Worm (Caenorhabditis elegans) whole organism, L1 larva: ENCODE results near the gene myo-5.

Experiments used
- C04F5.9 ChIP-seq: sonication (generic microtip); optimal IDR thresholded peaks from 2 replicates; lab custom pipeline; 2016; ENCODE audit warnings: missing genetic modification characterization, missing compliant biosample characterization
- F16B12.6 ChIP-seq: fragments of 150-350 bp; optimal IDR thresholded peaks from 2 replicates; lab custom pipeline; 2014; ENCODE audit warnings: missing biosample characterization, missing genetic modification characterization
- aha-1 ChIP-seq: fragments of 150-350 bp; optimal IDR thresholded peaks from 2 replicates; lab custom pipeline; 2014; ENCODE audit warnings: missing biosample characterization, missing genetic modification characterization
- alr-1 ChIP-seq: fragments of 200-800 bp; sonication (Bioruptor generic); optimal IDR thresholded peaks from 2 replicates; lab custom pipeline; 2018; ENCODE audit warnings: borderline replicate concordance, mild to moderate bottlenecking, missing genetic modification characterization, missing compliant biosample characterization
- aly-2 ChIP-seq: fragments of 150-350 bp; optimal IDR thresholded peaks from 2 replicates; lab custom pipeline; 2014; ENCODE audit warnings: missing biosample characterization, missing genetic modification characterization
- blmp-1 ChIP-seq: fragments of 150-350 bp; optimal IDR thresholded peaks from 2 replicates; lab custom pipeline; 2014; ENCODE audit warnings: missing biosample characterization, missing genetic modification characterization
- ceh-63 ChIP-seq: fragments of 200-800 bp; sonication (Bioruptor generic); optimal IDR thresholded peaks from 2 replicates; lab custom pipeline; 2018; ENCODE audit warnings: mild to moderate bottlenecking, missing genetic modification characterization, missing compliant biosample characterization
- ceh-82 ChIP-seq, 3 experiments: fragments of 150-350 bp in 1 of 3; sonication (generic microtip) in 2 of 3; optimal IDR thresholded peaks; 2 replicates each; lab custom pipeline; 2014 to 2017; ENCODE audit warnings: missing biosample characterization in 3 of 3, missing genetic modification characterization in 3 of 3
- ceh-90 ChIP-seq: sonication (generic microtip); optimal IDR thresholded peaks from 2 replicates; lab custom pipeline; 2016; ENCODE audit warnings: missing genetic modification characterization, missing compliant biosample characterization
- ces-1 ChIP-seq: fragments of 150-350 bp; optimal IDR thresholded peaks from 2 replicates; lab custom pipeline; 2014; ENCODE audit warnings: missing biosample characterization, missing genetic modification reagents, missing genetic modification characterization
- efl-3 ChIP-seq: fragments of 200-800 bp; sonication (Bioruptor generic); optimal IDR thresholded peaks from 2 replicates; lab custom pipeline; 2018; ENCODE audit warnings: mild to moderate bottlenecking, missing genetic modification characterization, missing compliant biosample characterization
- ets-5 ChIP-seq: fragments of 200-800 bp; sonication (Bioruptor generic); IDR thresholded peaks from 2 replicates; pipeline ENCODE4 v1.3.6; 2022; ENCODE audit warnings: missing genetic modification characterization, missing compliant biosample characterization
- fkh-4 ChIP-seq: sonication (generic microtip); optimal IDR thresholded peaks from 2 replicates; lab custom pipeline; 2016; ENCODE audit warnings: missing compliant biosample characterization, missing genetic modification characterization, borderline replicate concordance
- hlh-17 ChIP-seq: fragments of 200-800 bp; sonication (Bioruptor generic); optimal IDR thresholded peaks from 2 replicates; lab custom pipeline; 2018; ENCODE audit warnings: missing genetic modification characterization, mild to moderate bottlenecking, missing compliant biosample characterization, moderate library complexity, borderline replicate concordance
- hpl-2 ChIP-seq: fragments of 150-350 bp; optimal IDR thresholded peaks from 2 replicates; lab custom pipeline; 2014; ENCODE audit warnings: missing biosample characterization, missing genetic modification reagents, missing genetic modification characterization
- irx-1 ChIP-seq: sonication (generic microtip); optimal IDR thresholded peaks from 2 replicates; lab custom pipeline; 2016; ENCODE audit warnings: missing genetic modification characterization, missing compliant biosample characterization
- isw-1 ChIP-seq: fragments of 200-800 bp; sonication (Bioruptor generic); IDR thresholded peaks from 2 replicates; pipeline ENCODE4 v1.3.6; 2022; ENCODE audit warnings: missing genetic modification characterization, missing compliant biosample characterization
- jun-1 ChIP-seq: fragments of 150-350 bp; optimal IDR thresholded peaks from 2 replicates; lab custom pipeline; 2014; ENCODE audit warnings: missing biosample characterization, missing genetic modification reagents, missing genetic modification characterization
- lin-13 ChIP-seq: fragments of 150-350 bp; optimal IDR thresholded peaks from 2 replicates; lab custom pipeline; 2014; ENCODE audit warnings: missing biosample characterization, missing genetic modification reagents, missing genetic modification characterization
- lin-14 ChIP-seq: fragments of 200-800 bp; sonication (Bioruptor generic); optimal IDR thresholded peaks from 2 replicates; lab custom pipeline; 2018; ENCODE audit warnings: mild to moderate bottlenecking, missing genetic modification characterization, moderate library complexity, missing compliant biosample characterization
- lin-35 ChIP-seq, 2 experiments: fragments of 150-350 bp; optimal IDR thresholded peaks; 2 replicates each; lab custom pipeline; 2014; ENCODE audit warnings: missing biosample characterization in 2 of 2, missing genetic modification characterization in 2 of 2, missing genetic modification reagents in 2 of 2
- lin-39 ChIP-seq: fragments of 150-350 bp; optimal IDR thresholded peaks from 2 replicates; lab custom pipeline; 2014; ENCODE audit warnings: missing biosample characterization, missing genetic modification reagents, missing genetic modification characterization
- lir-3 ChIP-seq: sonication (generic microtip); optimal IDR thresholded peaks from 2 replicates; lab custom pipeline; 2016; ENCODE audit warnings: mild to moderate bottlenecking, missing genetic modification characterization, moderate library complexity, missing compliant biosample characterization; ENCODE audit not compliant: poor library complexity
- lsy-2 ChIP-seq, 2 experiments: fragments of 150-350 bp; optimal IDR thresholded peaks; 2 replicates each; lab custom pipeline; 2014; ENCODE audit warnings: missing biosample characterization in 2 of 2, missing genetic modification characterization in 2 of 2
- mab-9 ChIP-seq: fragments of 200-800 bp; sonication (Bioruptor generic); IDR thresholded peaks from 2 replicates; pipeline ENCODE4 v1.3.6; 2022; ENCODE audit warnings: missing genetic modification reagents, missing genetic modification characterization, missing compliant biosample characterization
- mdl-1 ChIP-seq, 2 experiments: fragments of 150-350 bp; optimal IDR thresholded peaks; 2 replicates each; lab custom pipeline; 2014 to 2017; ENCODE audit warnings: missing biosample characterization in 2 of 2, missing genetic modification characterization in 2 of 2, inconsistent platforms in 1 of 2
- mep-1 ChIP-seq: fragments of 150-350 bp; optimal IDR thresholded peaks from 2 replicates; lab custom pipeline; 2014; ENCODE audit warnings: missing biosample characterization, missing genetic modification characterization
- nhr-19 ChIP-seq: fragments of 200-800 bp; sonication (Bioruptor generic); conservative IDR thresholded peaks from 2 replicates; pipeline ENCODE4 v1.3.6; 2022; ENCODE audit warnings: missing genetic modification characterization, missing compliant biosample characterization
- nhr-20 ChIP-seq: sonication (generic microtip); optimal IDR thresholded peaks from 2 replicates; lab custom pipeline; 2016; ENCODE audit warnings: mild to moderate bottlenecking, missing genetic modification characterization, missing compliant biosample characterization
- nhr-237 ChIP-seq: fragments of 150-350 bp; optimal IDR thresholded peaks from 2 replicates; lab custom pipeline; 2014; ENCODE audit warnings: missing biosample characterization, missing genetic modification characterization
- nhr-28 ChIP-seq: fragments of 150-350 bp; optimal IDR thresholded peaks from 2 replicates; lab custom pipeline; 2014; ENCODE audit warnings: missing biosample characterization, missing genetic modification characterization
- nhr-47 ChIP-seq: sonication (generic microtip); optimal IDR thresholded peaks from 2 replicates; lab custom pipeline; 2016; ENCODE audit warnings: mild to moderate bottlenecking, missing genetic modification characterization, moderate library complexity, missing compliant biosample characterization
- nhr-84 ChIP-seq: sonication (generic microtip); optimal IDR thresholded peaks from 2 replicates; lab custom pipeline; 2017; ENCODE audit warnings: missing biosample characterization, missing genetic modification characterization
- pag-3 ChIP-seq: sonication (generic microtip); optimal IDR thresholded peaks from 2 replicates; lab custom pipeline; 2017; ENCODE audit warnings: missing genetic modification characterization, mild to moderate bottlenecking, missing compliant biosample characterization, antibody characterized with exemption, borderline replicate concordance; ENCODE audit not compliant: insufficient read depth
- snpc-4 ChIP-seq: fragments of 150-350 bp; optimal IDR thresholded peaks from 2 replicates; lab custom pipeline; 2014; ENCODE audit warnings: missing biosample characterization, missing genetic modification characterization
- sox-4 ChIP-seq: sonication (generic microtip); optimal IDR thresholded peaks from 2 replicates; lab custom pipeline; 2016; ENCODE audit warnings: missing genetic modification characterization, missing compliant biosample characterization
- sptf-1 ChIP-seq: fragments of 150-350 bp; optimal IDR thresholded peaks from 2 replicates; lab custom pipeline; 2014; ENCODE audit warnings: missing biosample characterization, missing genetic modification characterization
- tbx-2 ChIP-seq: sonication (generic microtip); optimal IDR thresholded peaks from 2 replicates; lab custom pipeline; 2016; ENCODE audit warnings: missing genetic modification characterization, missing compliant biosample characterization
- vab-15 ChIP-seq: sonication (generic microtip); optimal IDR thresholded peaks from 2 replicates; lab custom pipeline; 2017; ENCODE audit warnings: missing genotype, mild to moderate bottlenecking, missing genetic modification characterization, missing compliant biosample characterization
- xbp-1 ChIP-seq: sonication (generic microtip); optimal IDR thresholded peaks from 2 replicates; lab custom pipeline; 2016; ENCODE audit warnings: missing genetic modification characterization, missing compliant biosample characterization

The myo-5 gene

DNA sequence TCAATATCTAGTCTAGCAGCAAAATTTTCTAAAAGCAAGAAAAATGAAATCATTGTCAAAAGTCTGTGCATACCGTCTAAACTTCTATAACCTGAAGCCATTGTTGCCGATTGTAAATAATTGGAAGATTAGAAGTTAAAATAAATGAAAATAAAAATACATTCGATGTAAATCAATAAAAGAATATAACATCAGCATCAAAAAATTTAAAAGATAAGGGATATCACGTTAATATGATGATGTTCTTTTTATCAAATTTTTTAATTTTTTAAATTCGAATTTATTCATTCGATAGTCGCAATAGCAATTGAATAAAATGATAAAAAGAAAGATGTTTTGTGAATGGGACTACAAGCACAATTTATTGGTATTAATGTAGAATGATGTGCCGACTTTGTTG is 23.6 kb upstream of the myo-5 start, which contains the start of gene C09H5.7:
C09H5.7 (minus strand) TSS at position 101 of the 400 bp plus-strand sequence.
- no peak for TF ChIP-seq isw-1 (GFP tag; lab: Robert Waterston, UW)
- no peak for TF ChIP-seq C04F5.9
- no peak for TF ChIP-seq ces-1 (GFP tag; lab: Kevin White, UChicago)
- TF ChIP-seq aha-1 (tag; lab: Kevin White, UChicago): no peak
- TF ChIP-seq sox-4 (tag; lab: Kevin White, UChicago): no peak
- TF ChIP-seq lin-39 (tag; lab: Kevin White, UChicago): no peak
- no peak for TF ChIP-seq blmp-1 (tag; lab: Kevin White, UChicago)
- no peak for TF ChIP-seq mep-1
- TF ChIP-seq tbx-2: no peak
- TF ChIP-seq ceh-63 (GFP tag; lab: Kevin White, UChicago): no peak
- TF ChIP-seq mdl-1 (tag; optimal IDR thresholded peaks at IDR 0.05; lab: Kevin White, UChicago): no peak
- TF ChIP-seq nhr-19: no peak
- TF ChIP-seq lin-35 (GFP tag; optimal IDR thresholded peaks at IDR 0.05; lab: Kevin White, UChicago): no peak

DNA sequence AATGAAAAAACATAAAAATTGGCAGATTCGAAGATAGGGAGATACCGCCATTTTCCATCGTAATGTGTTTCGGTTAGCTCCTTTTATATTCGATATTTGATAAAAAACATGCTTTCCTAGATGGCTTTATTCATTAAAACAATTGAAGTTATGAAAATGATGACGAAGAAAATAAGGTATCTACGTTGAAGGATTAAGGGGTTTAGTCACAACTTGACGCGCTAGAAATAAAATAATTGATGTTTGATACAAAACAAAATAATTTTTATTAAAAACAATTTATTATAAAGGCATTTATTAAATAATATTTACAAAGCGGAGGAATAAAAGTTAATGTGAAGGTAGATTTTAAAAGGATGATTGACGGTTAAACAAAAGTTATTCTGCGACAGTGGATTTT is 18.2 kb upstream of the myo-5 start, which contains the start of gene str-130:
str-130 (minus strand) TSS at position 101 of the 400 bp plus-strand sequence.
- TF ChIP-seq snpc-4: no peak
- no peak for TF ChIP-seq lin-13 (GFP tag; lab: Kevin White, UChicago)
- no peak for TF ChIP-seq lsy-2 (tag; optimal IDR thresholded peaks at IDR 0.05; lab: Kevin White, UChicago)
- no peak for TF ChIP-seq alr-1 (tag; lab: Kevin White, UChicago)
- no peak for TF ChIP-seq nhr-20
- TF ChIP-seq ceh-90 (tag; lab: Kevin White, UChicago): no peak
- no peak for TF ChIP-seq hlh-17 (GFP tag; lab: Kevin White, UChicago)
- TF ChIP-seq nhr-237: no peak
- TF ChIP-seq ceh-63 (GFP tag; lab: Kevin White, UChicago): no peak
- no peak for TF ChIP-seq mab-9 (GFP tag; lab: Robert Waterston, UW)
- TF ChIP-seq pag-3 (tag; lab: Kevin White, UChicago): no peak
- TF ChIP-seq ceh-82 (tag; optimal IDR thresholded peaks at IDR 0.05; lab: Kevin White, UChicago): no peak
- no peak for TF ChIP-seq F16B12.6 (tag; lab: Kevin White, UChicago)
- TF ChIP-seq C04F5.9: no peak
- TF ChIP-seq sptf-1 (tag; lab: Kevin White, UChicago): no peak

DNA sequence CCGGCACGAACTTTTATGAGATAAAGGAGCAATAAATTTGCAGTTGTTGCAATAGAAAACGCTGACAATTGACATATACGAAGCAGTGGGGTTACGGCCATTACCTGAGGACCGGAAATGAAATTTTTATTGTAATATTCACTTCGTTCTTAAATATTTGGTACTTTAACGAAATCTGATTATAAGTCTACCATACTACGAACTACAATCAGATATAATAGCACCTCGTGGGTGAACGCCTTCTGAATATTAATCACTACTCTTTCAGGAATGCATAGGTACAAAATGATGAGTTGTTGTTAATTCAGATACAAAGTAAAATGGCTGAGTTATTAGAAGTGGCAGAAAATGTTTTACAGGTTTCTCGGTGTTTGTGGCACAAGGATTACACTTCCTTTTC is 16.4 kb upstream of the myo-5 start, which contains the start of gene str-129:
str-129 (minus strand) TSS at position 101 of the 400 bp plus-strand sequence.
- TF ChIP-seq efl-3 (GFP tag; lab: Kevin White, UChicago) (no peak), isw-1 (GFP tag; lab: Robert Waterston, UW) (no peak), nhr-47 (tag; lab: Kevin White, UChicago) (no peak), blmp-1 (tag; lab: Kevin White, UChicago) (no peak), ets-5 (GFP tag; lab: Robert Waterston, UW) (no peak), lin-14 (GFP tag; lab: Kevin White, UChicago) (no peak), mep-1 (no peak), hpl-2 (GFP tag; lab: Kevin White, UChicago) (no peak), aly-2 (no peak), vab-15 (no peak), nhr-28 (tag; lab: Kevin White, UChicago) (no peak), lir-3 (no peak), irx-1 (tag; lab: Kevin White, UChicago) (no peak), jun-1 (tag; lab: Kevin White, UChicago) (no peak), lin-35 (GFP tag; optimal IDR thresholded peaks at IDR 0.05; lab: Kevin White, UChicago) (no peak), xbp-1 (tag; lab: Kevin White, UChicago) (no peak), snpc-4 (no peak), nhr-84 (tag; lab: Kevin White, UChicago) (no peak), C04F5.9 (no peak), fkh-4 (no peak)
